Fruit fly (Drosophila melanogaster): ENCODE results near the gene Atg8a.

The Atg8a gene

dm6 chrX:10768043-10768674 is at the start of gene Atg8a, which contains the start of gene BTBD9 (continued):
- no peak for TF ChIP-seq org-1 (GFP tag; optimal IDR thresholded peaks at IDR 0.05)
- TF ChIP-seq CG14860 (GFP tag; IDR thresholded peaks at IDR 0.05; ENCODE audit: partially characterized antibody), result peak; percentile 49; the same call in 1 of the 3 replicates
- peak; percentile 43; the same call in 2 of the 3 replicates for TF ChIP-seq hb (GFP tag; IDR thresholded peaks at IDR 0.05; ENCODE audit: partially characterized antibody)
- peak; percentile 56 for TF ChIP-seq MBD-R2 (GFP tag; IDR thresholded peaks at IDR 0.05)
- TF ChIP-seq trh (GFP tag; optimal IDR thresholded peaks at IDR 0.05), result no peak
- no peak for TF ChIP-seq CG8359 (GFP tag; optimal IDR thresholded peaks at IDR 0.05; ENCODE audit: borderline replicate concordance)
- no peak for TF ChIP-seq CG9609 (GFP tag; optimal IDR thresholded peaks at IDR 0.05)
- TF ChIP-seq CG18262 (tag; optimal IDR thresholded peaks at IDR 0.05), result no peak
- no peak for TF ChIP-seq CG17912 (GFP tag; optimal IDR thresholded peaks at IDR 0.05)
- TF ChIP-seq sens (GFP tag), result peak; percentile 70
- no peak for TF ChIP-seq ttk (GFP tag; IDR thresholded peaks at IDR 0.05)
- TF ChIP-seq grn (GFP tag; optimal IDR thresholded peaks at IDR 0.05), result no peak
- no peak for TF ChIP-seq Hr39 (optimal IDR thresholded peaks at IDR 0.05)
- TF ChIP-seq emc (GFP tag; optimal IDR thresholded peaks at IDR 0.05), result peak; percentile 25
- peak; percentile 26 for TF ChIP-seq CG7987 (GFP tag; optimal IDR thresholded peaks at IDR 0.05)
- TF ChIP-seq CG12942 (GFP tag; optimal IDR thresholded peaks at IDR 0.05), result peak; percentile 9
- TF ChIP-seq esg (GFP tag; conservative IDR thresholded peaks at IDR 0.05), result no peak
- TF ChIP-seq slbo (GFP tag; IDR thresholded peaks at IDR 0.05), result 0 out of 2 replicates have a peak, but pooled peaks have one; percentile 32
- TF ChIP-seq wek (GFP tag; optimal IDR thresholded peaks at IDR 0.05), result no peak
- peak; percentile 17 for TF ChIP-seq Side (GFP tag; optimal IDR thresholded peaks at IDR 0.05)
- no peak for TF ChIP-seq fd96Cb (tag; optimal IDR thresholded peaks at IDR 0.05)
- TF ChIP-seq H15 (GFP tag; IDR thresholded peaks at IDR 0.05), result no peak
- peak; percentile 61 for TF ChIP-seq CG1647 (GFP tag; optimal IDR thresholded peaks at IDR 0.05)
- TF ChIP-seq Nf-YB (GFP tag; optimal IDR thresholded peaks at IDR 0.05), result peak; percentile 28
- 0 out of 2 replicates have a peak, but pooled peaks have one; percentile 22 for TF ChIP-seq CG31441 (GFP tag; IDR thresholded peaks at IDR 0.05)
- TF ChIP-seq E2f2 (GFP tag; IDR thresholded peaks at IDR 0.05), result peak; percentile 64
- TF ChIP-seq CG7745 (tag; optimal IDR thresholded peaks at IDR 0.05), result no peak
- TF ChIP-seq CG11093 (GFP tag; IDR thresholded peaks at IDR 0.05), result no peak
- TF ChIP-seq Fer3 (tag; optimal IDR thresholded peaks at IDR 0.05), result no peak
- TF ChIP-seq Oli (tag; optimal IDR thresholded peaks at IDR 0.05), result no peak
- no peak for TF ChIP-seq CG18764 (GFP tag; optimal IDR thresholded peaks at IDR 0.05)
- no peak for TF ChIP-seq Rx (GFP tag; IDR thresholded peaks at IDR 0.05)
- TF ChIP-seq Hmr (GFP tag; optimal IDR thresholded peaks at IDR 0.05), result peak; percentile 96
- no peak for TF ChIP-seq pfk (GFP tag; optimal IDR thresholded peaks at IDR 0.05)
- TF ChIP-seq Deaf1 (tag; optimal IDR thresholded peaks at IDR 0.05), result no peak
- peak; percentile 84; the same call in 2 of the 3 replicates for TF ChIP-seq CG11560 (tag; IDR thresholded peaks at IDR 0.05)
- TF ChIP-seq ap (GFP tag; IDR thresholded peaks at IDR 0.05), result no peak
- no peak for TF ChIP-seq Gsc (GFP tag; IDR thresholded peaks at IDR 0.05)
- TF ChIP-seq CG4854 (GFP tag; optimal IDR thresholded peaks at IDR 0.05), result no peak
- no peak for TF ChIP-seq Nf-YA (GFP tag; IDR thresholded peaks at IDR 0.05)
- no peak for TF ChIP-seq cato (GFP tag; optimal IDR thresholded peaks at IDR 0.05; ENCODE audit: borderline replicate concordance)
- no peak for TF ChIP-seq CG15073 (GFP tag; optimal IDR thresholded peaks at IDR 0.05)
- peak; percentile 80 for TF ChIP-seq MESR4 (GFP tag; optimal IDR thresholded peaks at IDR 0.05)
- peak; percentile 100 for TF ChIP-seq Lhr (GFP tag; optimal IDR thresholded peaks at IDR 0.05)
- no peak for TF ChIP-seq CG11695 (GFP tag; IDR thresholded peaks at IDR 0.05)
- peak; percentile 45 for TF ChIP-seq hkb (optimal IDR thresholded peaks at IDR 0.05)
- no peak; the same call in 1 of the 2 replicates for TF ChIP-seq hkb (GFP tag; IDR thresholded peaks at IDR 0.05)
- peak; percentile 78 for TF ChIP-seq CG17186 (GFP tag; optimal IDR thresholded peaks at IDR 0.05)
- TF ChIP-seq CG7271 (tag; optimal IDR thresholded peaks at IDR 0.05), result no peak
- TF ChIP-seq Sox102F (GFP tag; optimal IDR thresholded peaks at IDR 0.05), result no peak
